Worm (Caenorhabditis elegans): ENCODE data around the gene Y75B7AR.1.

DNA sequence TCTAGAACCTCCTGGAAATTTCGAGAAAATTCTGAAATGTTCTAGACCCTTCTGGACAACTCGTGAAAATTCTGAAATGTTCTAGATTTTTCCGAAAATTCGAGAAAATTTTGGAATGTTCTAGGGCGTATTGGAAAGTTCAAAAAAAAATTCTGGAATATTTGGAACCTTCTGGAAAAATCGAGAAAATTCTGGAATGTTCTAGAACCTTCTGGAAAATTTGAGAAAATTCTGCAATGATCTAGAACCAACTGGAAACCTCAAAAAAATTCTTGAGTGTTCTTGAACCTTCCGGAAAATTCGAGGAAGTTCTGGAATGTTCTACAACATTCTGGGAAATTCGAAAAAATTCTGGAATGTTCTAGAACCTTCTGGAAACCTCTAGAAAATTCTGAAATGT, 40.5 kb downstream of the Y75B7AR.1 start:
- TF ChIP-seq R02D3.7 (tag; optimal IDR thresholded peaks at IDR 0.05) = no peak
- TF ChIP-seq snpc-4 (tag; optimal IDR thresholded peaks at IDR 0.05) = no peak
- no peak for TF ChIP-seq ama-1 (optimal IDR thresholded peaks at IDR 0.05)
- TF ChIP-seq zfp-3 (GFP tag; conservative IDR thresholded peaks at IDR 0.05) = no peak
- no peak for TF ChIP-seq ceh-20 (GFP tag; IDR thresholded peaks at IDR 0.05)
